Fruit fly (Drosophila melanogaster) whole organism, embryonic: Measurements from ENCODE around the gene Ypel.

Experiments
- Atf6 ChIP-seq: fragments of 200-800 bp; sonication (Bioruptor generic); IDR thresholded peaks from 2 replicates; pipeline ENCODE4 v1.3.6; 2022; ENCODE audit warnings: missing biosample characterization, missing genetic modification characterization
- BEAF-32 ChIP-seq: fragments of 200-800 bp; sonication (Bioruptor generic); optimal IDR thresholded peaks from 3 replicates; lab custom pipeline; 2017; ENCODE audit warnings: missing biosample characterization, missing genetic modification characterization, mild to moderate bottlenecking, moderate library complexity, missing genetic modification reagents
- CG12299 ChIP-seq: fragments of 200-800 bp; sonication (Bioruptor generic); optimal IDR thresholded peaks from 2 replicates; lab custom pipeline; 2018; ENCODE audit warnings: missing biosample characterization, mild to moderate bottlenecking, missing genetic modification characterization
- CG12659 ChIP-seq: fragments of 200-800 bp; sonication (Bioruptor generic); optimal IDR thresholded peaks from 3 replicates; lab custom pipeline; 2017; ENCODE audit warnings: mild to moderate bottlenecking, missing biosample characterization, missing genetic modification reagents, missing genetic modification characterization
- CG13287 ChIP-seq: fragments of 200-800 bp; sonication (Bioruptor generic); IDR thresholded peaks from 2 replicates; pipeline ENCODE4 v1.3.6; 2022; ENCODE audit warnings: missing biosample characterization, missing genetic modification characterization; ENCODE audit not compliant: partially characterized antibody
- CG13894 ChIP-seq: fragments of 200-800 bp; sonication (Bioruptor generic); optimal IDR thresholded peaks from 3 replicates; lab custom pipeline; 2018; ENCODE audit warnings: missing biosample characterization, mild to moderate bottlenecking, missing genetic modification characterization, moderate library complexity
- CG14050 ChIP-seq: fragments of 200-800 bp; sonication (Bioruptor generic); IDR thresholded peaks from 3 replicates; pipeline ENCODE4 v1.3.6; 2022; ENCODE audit warnings: missing biosample characterization, missing genetic modification characterization
- CG15073 ChIP-seq: fragments of 200-800 bp; sonication (Bioruptor generic); optimal IDR thresholded peaks from 2 replicates; lab custom pipeline; 2016; ENCODE audit warnings: missing biosample characterization, missing genetic modification characterization
- CG16815 ChIP-seq: fragments of 200-800 bp; sonication (Bioruptor generic); optimal IDR thresholded peaks from 3 replicates; lab custom pipeline; 2017; ENCODE audit warnings: missing biosample characterization, mild to moderate bottlenecking, missing genetic modification characterization
- CG17361 ChIP-seq: fragments of 200-800 bp; sonication (Bioruptor generic); IDR thresholded peaks from 3 replicates; pipeline ENCODE4 v1.3.6; 2022; ENCODE audit warnings: missing biosample characterization, missing genetic modification characterization
- CG18262 ChIP-seq: fragments of 200-800 bp; optimal IDR thresholded peaks from 3 replicates; lab custom pipeline; 2019; ENCODE audit warnings: missing biosample characterization, mild to moderate bottlenecking, missing genetic modification characterization, moderate library complexity
- CG18476 ChIP-seq: fragments of 200-800 bp; sonication (Bioruptor generic); optimal IDR thresholded peaks from 2 replicates; lab custom pipeline; 2016; ENCODE audit warnings: missing biosample characterization, mild to moderate bottlenecking, missing genetic modification characterization
- CG2678 ChIP-seq: fragments of 200-800 bp; sonication (Bioruptor generic); optimal IDR thresholded peaks from 3 replicates; lab custom pipeline; 2019; ENCODE audit warnings: missing biosample characterization, mild to moderate bottlenecking, missing genetic modification characterization, moderate library complexity
- CG31365 ChIP-seq: fragments of 200-800 bp; sonication (Bioruptor generic); optimal IDR thresholded peaks from 2 replicates; lab custom pipeline; 2018; ENCODE audit warnings: missing biosample characterization, mild to moderate bottlenecking, missing genetic modification characterization
- CG31388 ChIP-seq: fragments of 200-800 bp; sonication (Bioruptor generic); optimal IDR thresholded peaks from 2 replicates; lab custom pipeline; 2016; ENCODE audit warnings: missing biosample characterization, missing genetic modification characterization
- CG32767 ChIP-seq: fragments of 200-800 bp; sonication (Bioruptor generic); IDR thresholded peaks from 2 replicates; pipeline ENCODE4 v1.3.6; 2022; ENCODE audit warnings: missing biosample characterization, missing genetic modification characterization
- CG32772 ChIP-seq: fragments of 200-800 bp; sonication (Bioruptor generic); IDR thresholded peaks from 2 replicates; pipeline ENCODE4 v1.3.6; 2022; ENCODE audit warnings: missing biosample characterization, missing genetic modification characterization
- CG34376 ChIP-seq: fragments of 200-800 bp; sonication (Bioruptor generic); optimal IDR thresholded peaks from 2 replicates; lab custom pipeline; 2018; ENCODE audit warnings: missing biosample characterization, mild to moderate bottlenecking, missing genetic modification characterization
- CG4360 ChIP-seq: fragments of 200-800 bp; sonication (Bioruptor generic); IDR thresholded peaks from 2 replicates; pipeline ENCODE4 v1.3.6; 2022; ENCODE audit warnings: missing biosample characterization, missing genetic modification characterization
- CG6654 ChIP-seq: fragments of 200-800 bp; sonication (Bioruptor generic); optimal IDR thresholded peaks from 2 replicates; lab custom pipeline; 2017; ENCODE audit warnings: missing biosample characterization, mild to moderate bottlenecking, missing genetic modification characterization
- CG7357 ChIP-seq: fragments of 200-800 bp; sonication (Bioruptor generic); IDR thresholded peaks from 3 replicates; pipeline ENCODE4 v1.3.6; 2022; ENCODE audit warnings: missing biosample characterization, missing genetic modification characterization
- CG9817 ChIP-seq: fragments of 200-800 bp; sonication (Bioruptor generic); optimal IDR thresholded peaks from 2 replicates; lab custom pipeline; 2018; ENCODE audit warnings: missing biosample characterization, mild to moderate bottlenecking, missing genetic modification characterization, moderate library complexity
- CG9932 ChIP-seq: fragments of 200-800 bp; sonication (Bioruptor generic); IDR thresholded peaks from 2 replicates; pipeline ENCODE4 v1.3.6; 2022; ENCODE audit warnings: missing biosample characterization, missing genetic modification characterization
- Fer3 ChIP-seq: fragments of 200-800 bp; sonication (Bioruptor generic); optimal IDR thresholded peaks from 2 replicates; lab custom pipeline; 2018; ENCODE audit warnings: missing biosample characterization, mild to moderate bottlenecking, missing genetic modification characterization, moderate library complexity
- Hmr ChIP-seq: fragments of 200-800 bp; sonication (Bioruptor generic); optimal IDR thresholded peaks from 3 replicates; lab custom pipeline; 2017; ENCODE audit warnings: mild to moderate bottlenecking, missing biosample characterization, missing genetic modification reagents, missing genetic modification characterization
- Max ChIP-seq: fragments of 200-800 bp; sonication (Bioruptor generic); optimal IDR thresholded peaks from 2 replicates; lab custom pipeline; 2016; ENCODE audit warnings: missing biosample characterization, mild to moderate bottlenecking, missing genetic modification characterization
- Mrtf ChIP-seq: fragments of 200-800 bp; sonication (Bioruptor generic); IDR thresholded peaks from 3 replicates; pipeline ENCODE4 v1.3.6; 2022; ENCODE audit warnings: missing biosample characterization, missing genetic modification characterization
- Nf-YA ChIP-seq: fragments of 200-800 bp; sonication (Bioruptor generic); IDR thresholded peaks from 2 replicates; pipeline ENCODE4 v1.3.6; 2022; ENCODE audit warnings: missing biosample characterization, missing genetic modification characterization
- PHDP ChIP-seq: fragments of 200-800 bp; sonication (Bioruptor generic); optimal IDR thresholded peaks from 3 replicates; lab custom pipeline; 2018; ENCODE audit warnings: missing biosample characterization, mild to moderate bottlenecking, missing genetic modification characterization, moderate library complexity
- TFAM ChIP-seq: fragments of 200-800 bp; sonication (Bioruptor generic); optimal IDR thresholded peaks from 2 replicates; lab custom pipeline; 2017; ENCODE audit warnings: missing biosample characterization, missing genetic modification characterization, inconsistent platforms
- ara ChIP-seq: fragments of 200-800 bp; sonication (Bioruptor generic); IDR thresholded peaks from 2 replicates; pipeline ENCODE4 v1.3.6; 2022; ENCODE audit warnings: missing biosample characterization, missing genetic modification characterization
- az2 ChIP-seq: fragments of 200-800 bp; sonication (Bioruptor generic); optimal IDR thresholded peaks from 3 replicates; lab custom pipeline; 2016; ENCODE audit warnings: missing biosample characterization, missing genetic modification characterization
- chn ChIP-seq: fragments of 200-800 bp; sonication (Bioruptor generic); optimal IDR thresholded peaks from 2 replicates; lab custom pipeline; 2016; ENCODE audit warnings: missing biosample characterization, missing genetic modification characterization
- dpn ChIP-seq, 2 experiments: fragments of 200-800 bp; sonication (Bioruptor generic); optimal IDR thresholded peaks; 3 replicates each; lab custom pipeline; 2016; ENCODE audit warnings: missing biosample characterization in 2 of 2, missing genetic modification characterization in 2 of 2
- gce ChIP-seq: fragments of 200-800 bp; sonication (Bioruptor generic); IDR thresholded peaks from 3 replicates; pipeline ENCODE4 v1.3.6; 2022; ENCODE audit warnings: missing biosample characterization, missing genetic modification characterization
- gcm ChIP-seq: fragments of 200-800 bp; sonication (Bioruptor generic); optimal IDR thresholded peaks from 2 replicates; lab custom pipeline; 2019; ENCODE audit warnings: missing biosample characterization, mild to moderate bottlenecking, missing genetic modification characterization, moderate library complexity
- hb ChIP-seq: fragments of 200-800 bp; sonication (Bioruptor generic); IDR thresholded peaks from 3 replicates; pipeline ENCODE4 v1.3.6; 2022; ENCODE audit warnings: missing biosample characterization, missing genetic modification characterization; ENCODE audit not compliant: partially characterized antibody
- mirr ChIP-seq: fragments of 200-800 bp; sonication (Bioruptor generic); optimal IDR thresholded peaks from 3 replicates; lab custom pipeline; 2018; ENCODE audit warnings: missing biosample characterization, mild to moderate bottlenecking, missing genetic modification characterization
- pnt ChIP-seq: fragments of 200-800 bp; sonication (Bioruptor generic); optimal IDR thresholded peaks from 3 replicates; lab custom pipeline; 2016; ENCODE audit warnings: missing biosample characterization, missing genetic modification characterization
- ranshi ChIP-seq: fragments of 200-800 bp; sonication (Bioruptor generic); IDR thresholded peaks from 2 replicates; pipeline ENCODE4 v1.3.6; 2022; ENCODE audit warnings: missing biosample characterization, missing genetic modification characterization
- so ChIP-seq: fragments of 200-800 bp; sonication (Bioruptor generic); IDR thresholded peaks from 3 replicates; pipeline ENCODE4 v1.3.6; 2022; ENCODE audit warnings: missing biosample characterization, missing genetic modification characterization
- sqz ChIP-seq: fragments of 200-800 bp; sonication (Bioruptor generic); optimal IDR thresholded peaks from 3 replicates; lab custom pipeline; 2018; ENCODE audit warnings: missing biosample characterization, mild to moderate bottlenecking, missing genetic modification characterization
- sr ChIP-seq: fragments of 200-800 bp; sonication (Bioruptor generic); IDR thresholded peaks from 3 replicates; pipeline ENCODE4 v1.3.6; 2022; ENCODE audit warnings: missing biosample characterization, missing genetic modification characterization
- stwl ChIP-seq: fragments of 200-800 bp; sonication (Bioruptor generic); optimal IDR thresholded peaks from 3 replicates; lab custom pipeline; 2018; ENCODE audit warnings: missing biosample characterization, mild to moderate bottlenecking, missing genetic modification characterization, moderate library complexity
- tio ChIP-seq: fragments of 200-800 bp; sonication (Bioruptor generic); optimal IDR thresholded peaks from 2 replicates; lab custom pipeline; 2017; ENCODE audit warnings: missing biosample characterization, missing genetic modification characterization, inconsistent platforms
- trem ChIP-seq: fragments of 200-800 bp; optimal IDR thresholded peaks from 3 replicates; lab custom pipeline; 2019; ENCODE audit warnings: missing biosample characterization, mild to moderate bottlenecking, missing genetic modification characterization, moderate library complexity
- unpg ChIP-seq: fragments of 200-800 bp; sonication (Bioruptor generic); optimal IDR thresholded peaks from 3 replicates; lab custom pipeline; 2018; ENCODE audit warnings: missing biosample characterization, mild to moderate bottlenecking, missing genetic modification characterization, moderate library complexity
- yki ChIP-seq: fragments of >200 bp; optimal IDR thresholded peaks from 3 replicates; lab custom pipeline; 2018
- zen2 ChIP-seq: fragments of 200-800 bp; sonication (Bioruptor generic); IDR thresholded peaks from 3 replicates; pipeline ENCODE4 v1.3.6; 2022; ENCODE audit warnings: missing biosample characterization, missing genetic modification characterization; ENCODE audit not compliant: partially characterized antibody

Ypel gene

dm6 chrX:10211128-10211914, 853 bp downstream of the Ypel start (continued):
- TF ChIP-seq ranshi (peak; percentile 49; the same call in 1 of the 2 replicates), yki (lab: Kevin White, UChicago) (no peak), PHDP (tag; lab: Kevin White, UChicago) (peak; percentile 78), CG31388 (GFP tag; lab: Kevin White, UChicago) (no peak), Nf-YA (no peak), CG34376 (GFP tag; lab: Kevin White, UChicago) (no peak), CG16815 (GFP tag; lab: Kevin White, UChicago) (peak; percentile 39), CG2678 (tag; lab: Kevin White, UChicago) (peak; percentile 80), hb (GFP tag; lab: Robert Waterston, UW) (no peak), CG7357 (GFP tag; lab: Robert Waterston, UW) (0 out of 3 replicates have a peak, but pooled peaks have one; percentile 21), CG32767 (GFP tag; lab: Robert Waterston, UW) (no peak), Hmr (GFP tag; lab: Kevin White, UChicago) (peak; percentile 70), pnt (GFP tag; lab: Kevin White, UChicago) (peak; percentile 22), CG18262 (tag; lab: Kevin White, UChicago) (peak; percentile 71), dpn (GFP tag; optimal IDR thresholded peaks at IDR 0.05; lab: Kevin White, UChicago) (peak; percentile 24 to 54), unpg (GFP tag; lab: Kevin White, UChicago) (peak; percentile 61), CG4360 (peak; percentile 72), CG13894 (peak; percentile 87), chn (GFP tag; lab: Kevin White, UChicago) (peak; percentile 16), gce (no peak), tio (GFP tag; lab: Kevin White, UChicago) (peak; percentile 54), sqz (GFP tag; lab: Kevin White, UChicago) (peak; percentile 20), CG12659 (GFP tag; lab: Kevin White, UChicago) (peak; percentile 41), Atf6 (GFP tag; lab: Robert Waterston, UW) (peak; percentile 47; the same call in 1 of the 2 replicates), gcm (peak; percentile 8), CG18476 (GFP tag; lab: Kevin White, UChicago) (peak; percentile 37), so (GFP tag; lab: Robert Waterston, UW) (0 out of 3 replicates have a peak, but pooled peaks have one; percentile 17), CG17361 (GFP tag; lab: Robert Waterston, UW) (peak; percentile 69), ara (GFP tag; lab: Robert Waterston, UW) (no peak), zen2 (no peak), CG14050 (GFP tag; lab: Robert Waterston, UW) (no peak), CG15073 (peak; percentile 17), Mrtf (no peak), Max (peak; percentile 28), az2 (GFP tag; lab: Kevin White, UChicago) (peak; percentile 30), BEAF-32 (GFP tag; lab: Kevin White, UChicago) (no peak), CG31365 (tag; lab: Kevin White, UChicago) (no peak), mirr (peak; percentile 19), stwl (no peak), CG9932 (peak; percentile 48; the same call in 1 of the 2 replicates), CG9817 (tag; lab: Kevin White, UChicago) (peak; percentile 57), CG12299 (tag; lab: Kevin White, UChicago) (peak; percentile 37), Fer3 (peak; percentile 71), trem (tag; lab: Kevin White, UChicago) (peak; percentile 43), sr (GFP tag; lab: Robert Waterston, UW) (no peak), CG32772 (GFP tag; lab: Robert Waterston, UW) (no peak), CG13287 (no peak), CG6654 (peak; percentile 11), TFAM (no peak)
